Worm (Caenorhabditis elegans) whole organism, L1 larva: ENCODE data around the gene B0507.1.

Experiments
- aly-2 ChIP-seq: fragments of 150-350 bp; optimal IDR thresholded peaks from 2 replicates; lab custom pipeline; 2014; ENCODE audit warnings: missing biosample characterization, missing genetic modification characterization
- ama-1 ChIP-seq: fragments of 150-350 bp; optimal IDR thresholded peaks from 2 replicates; lab custom pipeline; 2014
- egl-27 ChIP-seq, 2 experiments: fragments of 150-350 bp in 1 of 2; sonication (generic microtip); optimal IDR thresholded peaks; 3 replicates each; lab custom pipeline; 2017 to 2018; ENCODE audit warnings: missing biosample characterization in 2 of 2, missing genetic modification characterization in 2 of 2, missing genetic modification reagents in 2 of 2
- fkh-10 ChIP-seq: sonication (generic microtip); optimal IDR thresholded peaks from 2 replicates; lab custom pipeline; 2017; ENCODE audit warnings: missing biosample characterization, missing genetic modification reagents, missing genetic modification characterization
- lin-39 ChIP-seq: fragments of 150-350 bp; optimal IDR thresholded peaks from 2 replicates; lab custom pipeline; 2014; ENCODE audit warnings: missing biosample characterization, missing genetic modification reagents, missing genetic modification characterization
- lir-3 ChIP-seq: sonication (generic microtip); optimal IDR thresholded peaks from 2 replicates; lab custom pipeline; 2016; ENCODE audit warnings: mild to moderate bottlenecking, missing genetic modification characterization, moderate library complexity, missing compliant biosample characterization; ENCODE audit not compliant: poor library complexity
- nhr-19 ChIP-seq: fragments of 200-800 bp; sonication (Bioruptor generic); conservative IDR thresholded peaks from 2 replicates; pipeline ENCODE4 v1.3.6; 2022; ENCODE audit warnings: missing genetic modification characterization, missing compliant biosample characterization
- nhr-28 ChIP-seq: fragments of 150-350 bp; optimal IDR thresholded peaks from 2 replicates; lab custom pipeline; 2014; ENCODE audit warnings: missing biosample characterization, missing genetic modification characterization
- nhr-77 ChIP-seq: fragments of 150-350 bp; optimal IDR thresholded peaks from 2 replicates; lab custom pipeline; 2014; ENCODE audit warnings: missing biosample characterization, missing genetic modification characterization
- unc-62 ChIP-seq: fragments of 150-350 bp; optimal IDR thresholded peaks from 2 replicates; lab custom pipeline; 2014; ENCODE audit warnings: missing biosample characterization, missing genetic modification reagents, missing genetic modification characterization
- unc-86 ChIP-seq: sonication (generic microtip); optimal IDR thresholded peaks from 2 replicates; lab custom pipeline; 2016; ENCODE audit warnings: missing genetic modification characterization, missing compliant biosample characterization
- ztf-11 ChIP-seq, 2 experiments: sonication (generic microtip); optimal IDR thresholded peaks; 2 replicates each; lab custom pipeline; 2016 to 2017; ENCODE audit warnings: missing genetic modification characterization in 2 of 2, missing biosample characterization in 1 of 2, missing compliant biosample characterization in 1 of 2

ce11 chrV:8768481-8768959 is 7.8 kb upstream of the B0507.1 start, which contains the start of gene B0507.3:
- no peak for TF ChIP-seq ztf-11 (tag; optimal IDR thresholded peaks at IDR 0.05; lab: Kevin White, UChicago)
- no peak for TF ChIP-seq lin-39
- no peak for TF ChIP-seq egl-27 (tag; optimal IDR thresholded peaks at IDR 0.05; lab: Kevin White, UChicago)
- TF ChIP-seq fkh-10 (GFP tag; lab: Kevin White, UChicago), result no peak
- TF ChIP-seq nhr-28, result no peak
- no peak for TF ChIP-seq ama-1
- TF ChIP-seq unc-86 (tag; lab: Kevin White, UChicago), result no peak
- TF ChIP-seq nhr-77 (tag; lab: Kevin White, UChicago), result no peak
- no peak for TF ChIP-seq aly-2 (tag; lab: Kevin White, UChicago)
- TF ChIP-seq unc-62 (GFP tag; lab: Kevin White, UChicago), result no peak
- no peak for TF ChIP-seq nhr-19 (GFP tag; lab: Robert Waterston, UW)
- no peak for TF ChIP-seq lir-3
